Worm (Caenorhabditis elegans) whole organism, late embryonic: ENCODE data around the gene R151.8.
A peak's percentile ranks its signal among the peaks of the same experiment; 100 is the strongest.

Source experiments
- C08G9.2 ChIP-seq: sonication (generic microtip); optimal IDR thresholded peaks from 2 replicates; lab custom pipeline; 2016; ENCODE audit warnings: mild to moderate bottlenecking, missing genetic modification characterization, moderate library complexity, missing compliant biosample characterization
- C38D4.7 ChIP-seq: fragments of 200-800 bp; sonication (Bioruptor generic); optimal IDR thresholded peaks from 2 replicates; lab custom pipeline; 2018; ENCODE audit warnings: mild to moderate bottlenecking, missing genetic modification characterization, moderate library complexity, missing compliant biosample characterization
- F13H6.1 ChIP-seq: sonication (generic microtip); optimal IDR thresholded peaks from 2 replicates; lab custom pipeline; 2016; ENCODE audit warnings: missing genetic modification characterization, missing compliant biosample characterization
- K02D7.2 ChIP-seq: sonication (generic microtip); optimal IDR thresholded peaks from 2 replicates; lab custom pipeline; 2017; ENCODE audit warnings: mild to moderate bottlenecking, missing genetic modification characterization, missing compliant biosample characterization
- Y22D7AL.16 ChIP-seq: sonication (generic microtip); optimal IDR thresholded peaks from 2 replicates; lab custom pipeline; 2016; ENCODE audit warnings: missing genetic modification characterization, missing compliant biosample characterization
- ahr-1 ChIP-seq: sonication (generic microtip); optimal IDR thresholded peaks from 2 replicates; lab custom pipeline; 2016; ENCODE audit warnings: missing genetic modification characterization, missing compliant biosample characterization
- ama-1 ChIP-seq: fragments of 150-350 bp; optimal IDR thresholded peaks from 2 replicates; lab custom pipeline; 2014
- ceh-14 ChIP-seq: sonication (generic microtip); optimal IDR thresholded peaks from 2 replicates; lab custom pipeline; 2016; ENCODE audit warnings: missing genotype, missing genetic modification characterization, missing compliant biosample characterization
- ceh-18 ChIP-seq: sonication (generic microtip); optimal IDR thresholded peaks from 2 replicates; lab custom pipeline; 2016; ENCODE audit warnings: missing genetic modification characterization, missing compliant biosample characterization
- ceh-19 ChIP-seq: fragments of 200-800 bp; sonication (Bioruptor generic); optimal IDR thresholded peaks from 2 replicates; lab custom pipeline; 2018; ENCODE audit warnings: mild to moderate bottlenecking, missing genetic modification characterization, missing compliant biosample characterization
- ceh-2 ChIP-seq: sonication (generic microtip); optimal IDR thresholded peaks from 2 replicates; lab custom pipeline; 2016; ENCODE audit warnings: missing genotype, missing genetic modification characterization, missing compliant biosample characterization
- ceh-30 ChIP-seq: fragments of 150-350 bp; optimal IDR thresholded peaks from 2 replicates; lab custom pipeline; 2014; ENCODE audit warnings: missing biosample characterization, missing genetic modification characterization
- ceh-31 ChIP-seq: sonication (generic microtip); optimal IDR thresholded peaks from 2 replicates; lab custom pipeline; 2016; ENCODE audit warnings: missing genetic modification characterization, missing compliant biosample characterization
- ceh-34 ChIP-seq: sonication (generic microtip); optimal IDR thresholded peaks from 2 replicates; lab custom pipeline; 2016; ENCODE audit warnings: mild to moderate bottlenecking, missing genetic modification characterization, missing compliant biosample characterization
- ceh-45 ChIP-seq: fragments of 200-800 bp; sonication (Bioruptor generic); IDR thresholded peaks from 2 replicates; pipeline ENCODE4 v1.3.6; 2022; ENCODE audit warnings: missing genetic modification reagents, missing genetic modification characterization, missing compliant biosample characterization
- ceh-48 ChIP-seq: sonication (generic microtip); optimal IDR thresholded peaks from 2 replicates; lab custom pipeline; 2016; ENCODE audit warnings: missing genetic modification characterization, inconsistent platforms, missing compliant biosample characterization
- ceh-6 ChIP-seq: fragments of 200-800 bp; sonication (Bioruptor generic); optimal IDR thresholded peaks from 2 replicates; lab custom pipeline; 2018; ENCODE audit warnings: mild to moderate bottlenecking, missing genetic modification characterization, missing compliant biosample characterization
- ceh-9 ChIP-seq: sonication (generic microtip); optimal IDR thresholded peaks from 2 replicates; lab custom pipeline; 2016; ENCODE audit warnings: mild to moderate bottlenecking, missing genetic modification characterization, inconsistent platforms, missing compliant biosample characterization
- che-1 ChIP-seq: sonication (generic microtip); optimal IDR thresholded peaks from 2 replicates; lab custom pipeline; 2016; ENCODE audit warnings: mild to moderate bottlenecking, missing genetic modification characterization, missing compliant biosample characterization
- dmd-4 ChIP-seq: sonication (generic microtip); optimal IDR thresholded peaks from 2 replicates; lab custom pipeline; 2016; ENCODE audit warnings: borderline replicate concordance, missing genetic modification characterization, missing compliant biosample characterization
- dve-1 ChIP-seq: sonication (generic microtip); optimal IDR thresholded peaks from 2 replicates; lab custom pipeline; 2017; ENCODE audit warnings: antibody characterized with exemption, mild to moderate bottlenecking, missing genetic modification characterization, missing compliant biosample characterization
- elt-2 ChIP-seq: sonication (generic microtip); optimal IDR thresholded peaks from 2 replicates; lab custom pipeline; 2016; ENCODE audit warnings: missing genetic modification reagents, missing genetic modification characterization, missing compliant biosample characterization
- elt-4 ChIP-seq: sonication (generic microtip); optimal IDR thresholded peaks from 2 replicates; lab custom pipeline; 2016; ENCODE audit warnings: missing genetic modification characterization, missing compliant biosample characterization
- ets-4 ChIP-seq: sonication (generic microtip); optimal IDR thresholded peaks from 2 replicates; lab custom pipeline; 2016; ENCODE audit warnings: missing genetic modification characterization, missing compliant biosample characterization
- eyg-1 ChIP-seq: sonication (generic microtip); optimal IDR thresholded peaks from 2 replicates; lab custom pipeline; 2016; ENCODE audit warnings: missing genotype, missing genetic modification characterization, missing compliant biosample characterization
- fax-1 ChIP-seq: sonication (generic microtip); optimal IDR thresholded peaks from 2 replicates; lab custom pipeline; 2016; ENCODE audit warnings: missing genotype, missing genetic modification characterization, missing compliant biosample characterization
- fkh-10 ChIP-seq: fragments of 150-350 bp; optimal IDR thresholded peaks from 2 replicates; lab custom pipeline; 2014; ENCODE audit warnings: missing biosample characterization, missing genetic modification reagents, missing genetic modification characterization
- fkh-6 ChIP-seq: sonication (generic microtip); optimal IDR thresholded peaks from 2 replicates; lab custom pipeline; 2016; ENCODE audit warnings: missing genetic modification characterization, missing compliant biosample characterization
- gmeb-2 ChIP-seq: sonication (generic microtip); optimal IDR thresholded peaks from 2 replicates; lab custom pipeline; 2016; ENCODE audit warnings: missing genetic modification characterization, inconsistent platforms, missing compliant biosample characterization
- hlh-15 ChIP-seq: sonication (generic microtip); optimal IDR thresholded peaks from 2 replicates; lab custom pipeline; 2016; ENCODE audit warnings: missing genetic modification characterization, missing compliant biosample characterization
- hlh-30 ChIP-seq: sonication (generic microtip); optimal IDR thresholded peaks from 2 replicates; lab custom pipeline; 2017; ENCODE audit warnings: antibody characterized with exemption, missing genetic modification characterization, missing compliant biosample characterization; ENCODE audit not compliant: insufficient read depth
- hlh-8 ChIP-seq: sonication (generic microtip); optimal IDR thresholded peaks from 2 replicates; lab custom pipeline; 2016; ENCODE audit warnings: missing genotype, missing genetic modification characterization, missing compliant biosample characterization
- lin-11 ChIP-seq: fragments of 200-800 bp; sonication (Bioruptor generic); optimal IDR thresholded peaks from 2 replicates; lab custom pipeline; 2018; ENCODE audit warnings: mild to moderate bottlenecking, missing genetic modification characterization, missing compliant biosample characterization
- mec-3 ChIP-seq: sonication (generic microtip); optimal IDR thresholded peaks from 2 replicates; lab custom pipeline; 2016; ENCODE audit warnings: borderline replicate concordance, missing genetic modification characterization, missing compliant biosample characterization
- nfya-1 ChIP-seq: sonication (generic microtip); optimal IDR thresholded peaks from 2 replicates; lab custom pipeline; 2017; ENCODE audit warnings: missing genetic modification characterization, mild to moderate bottlenecking, missing compliant biosample characterization, antibody characterized with exemption, moderate library complexity
- npax-4 ChIP-seq: sonication (generic microtip); optimal IDR thresholded peaks from 2 replicates; lab custom pipeline; 2016; ENCODE audit warnings: missing genetic modification characterization, missing compliant biosample characterization
- odd-2 ChIP-seq: sonication (generic microtip); optimal IDR thresholded peaks from 2 replicates; lab custom pipeline; 2017; ENCODE audit warnings: antibody characterized with exemption, mild to moderate bottlenecking, missing genetic modification characterization, missing compliant biosample characterization
- pag-3 ChIP-seq: sonication (generic microtip); optimal IDR thresholded peaks from 2 replicates; lab custom pipeline; 2016; ENCODE audit warnings: missing compliant biosample characterization, missing genetic modification characterization, borderline replicate concordance
- pax-1 ChIP-seq: fragments of 150-350 bp; optimal IDR thresholded peaks from 2 replicates; lab custom pipeline; 2014; ENCODE audit warnings: missing biosample characterization, missing genetic modification characterization
- pha-2 ChIP-seq: sonication (generic microtip); optimal IDR thresholded peaks from 2 replicates; lab custom pipeline; 2017; ENCODE audit warnings: mild to moderate bottlenecking, missing genetic modification characterization, missing compliant biosample characterization
- ref-2 ChIP-seq: sonication (generic microtip); optimal IDR thresholded peaks from 2 replicates; lab custom pipeline; 2016; ENCODE audit warnings: missing genetic modification characterization, missing compliant biosample characterization
- rnt-1 ChIP-seq: sonication (generic microtip); optimal IDR thresholded peaks from 2 replicates; lab custom pipeline; 2016; ENCODE audit warnings: missing genetic modification characterization, missing compliant biosample characterization
- sox-4 ChIP-seq: sonication (generic microtip); optimal IDR thresholded peaks from 2 replicates; lab custom pipeline; 2017; ENCODE audit warnings: mild to moderate bottlenecking, missing genetic modification characterization, inconsistent platforms, missing compliant biosample characterization
- syd-9 ChIP-seq: sonication (generic microtip); optimal IDR thresholded peaks from 2 replicates; lab custom pipeline; 2016; ENCODE audit warnings: mild to moderate bottlenecking, missing genetic modification characterization, moderate library complexity, missing compliant biosample characterization
- tbx-2 ChIP-seq: sonication (generic microtip); optimal IDR thresholded peaks from 2 replicates; lab custom pipeline; 2016; ENCODE audit warnings: missing genetic modification characterization, missing compliant biosample characterization
- tbx-7 ChIP-seq: sonication (generic microtip); optimal IDR thresholded peaks from 2 replicates; lab custom pipeline; 2016; ENCODE audit warnings: missing genotype, missing genetic modification characterization, missing compliant biosample characterization
- ttx-3 ChIP-seq: sonication (generic microtip); optimal IDR thresholded peaks from 2 replicates; lab custom pipeline; 2016; ENCODE audit warnings: missing genetic modification reagents, missing genetic modification characterization, missing compliant biosample characterization
- unc-3 ChIP-seq, 2 experiments: fragments of 200-800 bp in 1 of 2; sonication (Bioruptor generic) in 1 of 2; sonication (generic microtip) in 1 of 2; conservative IDR thresholded peaks in 1 of 2; optimal IDR thresholded peaks in 1 of 2; 2 replicates each; pipeline versions ENCODE4 v1.3.6 to Lab custom; 2016 to 2022; ENCODE audit warnings: missing compliant biosample characterization in 2 of 2, missing genetic modification characterization in 2 of 2, missing genetic modification reagents in 1 of 2
- unc-42 ChIP-seq: sonication (generic microtip); optimal IDR thresholded peaks from 2 replicates; lab custom pipeline; 2016; ENCODE audit warnings: missing genotype, missing genetic modification characterization, missing compliant biosample characterization
- unc-86 ChIP-seq: sonication (generic microtip); optimal IDR thresholded peaks from 2 replicates; lab custom pipeline; 2016; ENCODE audit warnings: missing genetic modification characterization, missing compliant biosample characterization
- ztf-16 ChIP-seq: sonication (generic microtip); optimal IDR thresholded peaks from 2 replicates; lab custom pipeline; 2017; ENCODE audit warnings: missing genetic modification characterization, missing compliant biosample characterization

The R151.8 gene

DNA sequence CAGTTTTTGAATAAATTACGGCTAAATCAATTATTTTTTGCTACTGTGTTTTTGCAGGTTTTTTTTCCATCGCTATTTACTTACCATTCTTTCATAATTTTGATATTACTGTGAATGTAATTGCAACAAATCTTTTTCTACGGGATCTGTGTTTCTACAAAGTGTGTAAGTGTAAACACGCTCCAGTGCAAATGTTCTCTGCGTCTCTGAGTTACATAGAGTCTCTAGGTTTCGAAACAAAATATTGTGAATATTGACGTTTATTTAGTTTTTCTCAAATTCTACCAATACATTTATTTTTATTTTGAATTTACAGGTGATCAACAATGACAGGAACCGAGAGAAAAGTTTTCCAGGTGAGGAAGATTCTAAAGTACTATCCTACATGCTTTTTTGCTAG, 45.6 kb downstream of the R151.8 start, which contains the start of gene yju-2 (continued):
- peak; percentile 51 for TF ChIP-seq ceh-2 (tag; lab: Kevin White, UChicago)

DNA sequence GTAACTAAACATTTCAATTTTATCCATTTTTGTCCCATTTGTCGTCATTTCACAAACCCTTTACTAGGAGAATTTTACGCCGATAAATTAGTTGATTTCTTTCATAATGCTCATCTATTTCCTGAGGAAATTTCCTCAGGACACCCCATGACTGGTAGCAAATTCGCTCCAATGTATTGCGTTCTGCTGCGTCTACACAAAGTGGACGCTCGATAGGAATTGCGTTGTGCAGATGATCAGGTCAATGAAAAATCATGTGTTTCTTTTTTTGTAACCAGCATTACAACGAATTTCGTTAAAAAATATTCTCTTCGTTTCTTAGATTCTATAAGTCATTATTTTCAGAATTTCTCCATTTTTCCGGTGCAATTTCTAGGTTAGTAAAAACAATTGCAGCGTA, 47.8 kb downstream of the R151.8 start, which contains the start of gene epg-4:
Gene epg-4 (plus strand): TSS at position 346 of the 400 bp plus-strand sequence.
- TF ChIP-seq F13H6.1 (tag; lab: Kevin White, UChicago) (no peak), hlh-30 (tag; lab: Kevin White, UChicago) (peak; percentile 91), tbx-2 (peak; percentile 22), elt-2 (tag; lab: Kevin White, UChicago) (no peak), K02D7.2 (tag; lab: Kevin White, UChicago) (no peak), fkh-6 (tag; lab: Kevin White, UChicago) (no peak), elt-4 (tag; lab: Kevin White, UChicago) (no peak), ceh-31 (tag; lab: Kevin White, UChicago) (peak; percentile 73), mec-3 (tag; lab: Kevin White, UChicago) (no peak), fkh-10 (GFP tag; lab: Kevin White, UChicago) (no peak), che-1 (no peak), hlh-8 (no peak), unc-3 (GFP tag; conservative IDR thresholded peaks at IDR 0.05; lab: Robert Waterston, UW) (no peak), unc-3 (tag; optimal IDR thresholded peaks at IDR 0.05; lab: Kevin White, UChicago) (no peak), ets-4 (tag; lab: Kevin White, UChicago) (no peak), eyg-1 (tag; lab: Kevin White, UChicago) (no peak), dmd-4 (tag; lab: Kevin White, UChicago) (no peak), ceh-2 (tag; lab: Kevin White, UChicago) (no peak), ahr-1 (tag; lab: Kevin White, UChicago) (no peak), tbx-7 (no peak), rnt-1 (tag; lab: Kevin White, UChicago) (peak; percentile 34), ama-1 (lab: Kevin White, UChicago) (no peak), gmeb-2 (tag; lab: Kevin White, UChicago) (no peak), ceh-9 (tag; lab: Kevin White, UChicago) (no peak), ceh-34 (no peak), ztf-16 (tag; lab: Kevin White, UChicago) (no peak), ceh-19 (GFP tag; lab: Kevin White, UChicago) (no peak), sox-4 (tag; lab: Kevin White, UChicago) (no peak), lin-11 (tag; lab: Kevin White, UChicago) (no peak), ttx-3 (peak; percentile 11), dve-1 (tag; lab: Kevin White, UChicago) (no peak), odd-2 (tag; lab: Kevin White, UChicago) (no peak), syd-9 (tag; lab: Kevin White, UChicago) (no peak), pax-1 (no peak), C08G9.2 (tag; lab: Kevin White, UChicago) (no peak), Y22D7AL.16 (tag; lab: Kevin White, UChicago) (no peak), nfya-1 (tag; lab: Kevin White, UChicago) (no peak), ceh-18 (tag; lab: Kevin White, UChicago) (peak; percentile 12), ceh-6 (GFP tag; lab: Kevin White, UChicago) (no peak), ref-2 (tag; lab: Kevin White, UChicago) (peak; percentile 32), C38D4.7 (GFP tag; lab: Kevin White, UChicago) (no peak), ceh-48 (tag; lab: Kevin White, UChicago) (no peak), npax-4 (tag; lab: Kevin White, UChicago) (no peak), pha-2 (tag; lab: Kevin White, UChicago) (no peak), hlh-15 (no peak), unc-86 (tag; lab: Kevin White, UChicago) (no peak), fax-1 (tag; lab: Kevin White, UChicago) (no peak), pag-3 (tag; lab: Kevin White, UChicago) (no peak), ceh-45 (GFP tag; lab: Robert Waterston, UW) (no peak), ceh-14 (tag; lab: Kevin White, UChicago) (no peak), ceh-30 (tag; lab: Kevin White, UChicago) (no peak), unc-42 (peak; percentile 3)
